Fruit fly (Drosophila melanogaster) whole organism, embryonic: Measurements from ENCODE around the gene CG12056.

Source experiments
- ATbp ChIP-seq: fragments of 200-800 bp; sonication (Bioruptor generic); optimal IDR thresholded peaks from 2 replicates; lab custom pipeline; 2017; ENCODE audit warnings: missing biosample characterization, mild to moderate bottlenecking, missing genetic modification characterization, missing genetic modification reagents
- CG11504 ChIP-seq: fragments of 200-800 bp; sonication (Bioruptor generic); optimal IDR thresholded peaks from 3 replicates; lab custom pipeline; 2019; ENCODE audit warnings: missing biosample characterization, mild to moderate bottlenecking, missing genetic modification characterization, moderate library complexity
- CG11695 ChIP-seq: fragments of 200-800 bp; sonication (Bioruptor generic); IDR thresholded peaks from 3 replicates; pipeline ENCODE4 v1.3.6; 2022; ENCODE audit warnings: missing biosample characterization, missing genetic modification characterization
- CG12769 ChIP-seq: fragments of 200-800 bp; sonication (Bioruptor generic); optimal IDR thresholded peaks from 2 replicates; lab custom pipeline; 2019; ENCODE audit warnings: missing biosample characterization, mild to moderate bottlenecking, missing genetic modification characterization, moderate library complexity
- CG31224 ChIP-seq: fragments of 200-800 bp; sonication (Bioruptor generic); IDR thresholded peaks from 2 replicates; pipeline ENCODE4 v1.3.6; 2022; ENCODE audit warnings: missing biosample characterization, missing genetic modification characterization
- CG6254 ChIP-seq: fragments of 200-800 bp; sonication (Bioruptor generic); optimal IDR thresholded peaks from 3 replicates; lab custom pipeline; 2017; ENCODE audit warnings: mild to moderate bottlenecking, missing biosample characterization, missing genetic modification reagents, missing genetic modification characterization
- Opbp ChIP-seq: fragments of 200-800 bp; sonication (Bioruptor generic); IDR thresholded peaks from 3 replicates; pipeline ENCODE4 v1.3.6; 2022; ENCODE audit warnings: missing biosample characterization, missing genetic modification characterization; ENCODE audit not compliant: partially characterized antibody
- Stat92E ChIP-seq, 3 experiments: fragments of >200 bp in 2 of 3; fragments of 200-800 bp in 1 of 3; sonication (Bioruptor generic) in 1 of 3; optimal IDR thresholded peaks; 2 replicates each; lab custom pipeline; 2017 to 2019; ENCODE audit warnings: missing biosample characterization in 3 of 3, missing genetic modification characterization in 3 of 3, mild to moderate bottlenecking in 1 of 3, moderate library complexity in 1 of 3
- crol ChIP-seq: fragments of 200-800 bp; sonication (Bioruptor generic); IDR thresholded peaks from 2 replicates; pipeline ENCODE4 v1.3.6; 2022; ENCODE audit warnings: missing biosample characterization, missing genetic modification characterization

- no peak for TF ChIP-seq ATbp
- peak; percentile 63; the same call in 2 of the 3 replicates for TF ChIP-seq Opbp (GFP tag; lab: Robert Waterston, UW)
- TF ChIP-seq Stat92E (GFP tag; optimal IDR thresholded peaks at IDR 0.05; lab: Kevin White, UChicago), result no peak
- no peak for TF ChIP-seq CG12769 (tag; lab: Kevin White, UChicago)
- TF ChIP-seq CG11504, result no peak
- no peak for TF ChIP-seq CG31224
- TF ChIP-seq CG11695 (GFP tag; lab: Robert Waterston, UW), result no peak
- TF ChIP-seq crol (GFP tag; lab: Robert Waterston, UW), result no peak
- no peak for TF ChIP-seq CG6254
These were observed 39.7 kb downstream of the CG12056 start, which contains the start of gene CG12121 for dm6 chrX:9232199-9232598.
